Fruit fly (Drosophila melanogaster) whole organism, larva: Measurements from ENCODE around the gene ND-SGDH.

Experiments
- noc ChIP-seq: fragments of 200-800 bp; sonication (Bioruptor generic); optimal IDR thresholded peaks from 3 replicates; lab custom pipeline; 2019; ENCODE audit warnings: missing biosample characterization, mild to moderate bottlenecking, missing genetic modification characterization, moderate library complexity

ND-SGDH gene

DNA sequence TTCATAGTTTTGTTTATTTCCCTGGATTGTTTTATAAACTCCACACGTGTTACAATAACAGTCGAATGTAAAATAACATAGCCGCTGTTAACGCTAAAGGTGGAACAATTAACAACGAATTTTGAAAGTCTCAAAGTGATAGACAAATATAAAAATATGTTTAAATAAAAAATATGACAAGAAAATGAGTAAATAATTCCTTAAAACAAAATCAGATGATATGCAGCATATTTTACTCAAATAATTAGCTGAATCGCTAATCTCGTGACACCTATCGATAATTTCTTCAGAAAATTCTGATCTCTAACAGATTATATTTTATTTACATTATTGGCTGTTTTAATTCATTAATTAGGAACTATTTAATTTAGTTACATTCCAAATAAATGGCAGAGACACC is 1.8 kb downstream of the ND-SGDH start, which contains the start of the genes CG5645 and Atg12:
Gene CG5645, minus strand, starts transcription at position 77 of the 400 bp plus-strand sequence.
Gene Atg12, plus strand, starts transcription at position 338 of the 400 bp plus-strand sequence.
- TF ChIP-seq noc (tag; lab: Kevin White, UChicago) = peak; percentile 56

- peak; percentile 62 for TF ChIP-seq noc (tag; lab: Kevin White, UChicago)
Observed at dm6 chr3L:12131918-12132317, 6.5 kb downstream of the ND-SGDH start, which contains the start of gene DEF8. Gene DEF8, plus strand, starts transcription at chr3L:12132146.

DNA sequence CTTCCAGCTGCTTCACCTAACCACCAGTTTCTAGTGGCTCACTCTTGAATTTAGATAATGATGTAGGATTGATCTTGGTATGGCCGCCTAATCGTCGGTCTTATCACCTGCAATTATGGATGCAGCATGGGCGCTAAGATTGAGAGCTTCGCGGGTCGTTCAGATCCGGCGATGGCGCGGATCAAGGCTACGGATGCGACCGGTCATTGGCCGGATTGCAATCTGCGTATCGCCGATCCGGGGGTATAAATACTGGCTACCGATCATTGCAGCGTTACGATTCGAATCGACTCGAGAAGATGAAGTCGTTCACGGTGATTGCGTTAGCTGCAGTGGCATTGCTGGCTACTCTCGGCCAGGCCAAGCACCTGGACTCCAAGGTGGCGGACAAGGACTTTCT is 9.3 kb downstream of the ND-SGDH start, which contains the start of gene Lsp2:
Gene Lsp2, plus strand, starts transcription at position 283 of the 400 bp plus-strand sequence.
- TF ChIP-seq noc (tag; lab: Kevin White, UChicago) = no peak

DNA sequence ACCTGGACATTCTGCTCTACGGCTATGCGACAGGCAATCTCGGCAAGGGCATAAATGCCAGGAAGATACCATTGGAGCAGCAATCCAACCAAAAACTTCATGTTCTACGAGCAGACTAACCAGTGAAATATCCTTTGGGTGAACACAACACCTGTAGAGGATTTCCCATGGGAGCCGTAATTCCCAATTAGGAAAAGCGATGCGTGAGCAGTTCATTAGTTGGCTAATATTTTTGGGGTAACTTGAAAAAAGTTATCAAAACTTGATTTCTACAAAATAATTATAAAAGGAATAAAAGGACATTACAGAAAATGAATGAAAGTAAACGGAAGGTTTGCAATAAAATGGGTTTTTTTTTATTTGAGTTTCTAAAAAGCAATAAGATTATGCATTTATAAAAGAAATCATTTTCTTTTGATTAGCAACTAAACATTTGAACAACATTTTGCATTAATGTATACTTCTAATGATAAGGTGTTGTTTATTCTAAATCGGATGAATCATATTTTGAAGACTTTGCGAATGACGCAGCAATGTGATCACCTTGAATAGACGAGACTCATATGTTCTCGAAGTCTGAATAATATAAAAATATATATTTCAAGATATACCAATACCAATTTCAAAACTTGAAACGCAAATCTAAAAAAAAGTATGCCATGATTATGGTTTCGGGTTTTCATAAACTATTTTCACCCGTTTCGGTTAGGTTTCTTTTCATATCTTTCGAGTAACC is 10.9 kb downstream of the ND-SGDH start, which contains the start of the genes Ir68b and CG34241:
Gene Ir68b, minus strand, starts transcription at position 101 of the 736 bp plus-strand sequence.
Gene CG34241, plus strand, starts transcription at position 686 of the 736 bp plus-strand sequence.
- TF ChIP-seq noc (tag; lab: Kevin White, UChicago) = no peak

- peak; percentile 66 for TF ChIP-seq noc (tag; lab: Kevin White, UChicago)
Observed at dm6 chr3L:12124975-12125374, 13.4 kb downstream of the ND-SGDH start, which contains the start of gene yps. Gene yps, minus strand, starts transcription at chr3L:12125150.

- no peak for TF ChIP-seq noc (tag; lab: Kevin White, UChicago)
Observed at dm6 chr3L:12124138-12124583, 14.2 kb downstream of the ND-SGDH start.

dm6 chr3L:12122891-12123290 is 15.5 kb downstream of the ND-SGDH start:
- no peak for TF ChIP-seq noc (tag; lab: Kevin White, UChicago)

DNA sequence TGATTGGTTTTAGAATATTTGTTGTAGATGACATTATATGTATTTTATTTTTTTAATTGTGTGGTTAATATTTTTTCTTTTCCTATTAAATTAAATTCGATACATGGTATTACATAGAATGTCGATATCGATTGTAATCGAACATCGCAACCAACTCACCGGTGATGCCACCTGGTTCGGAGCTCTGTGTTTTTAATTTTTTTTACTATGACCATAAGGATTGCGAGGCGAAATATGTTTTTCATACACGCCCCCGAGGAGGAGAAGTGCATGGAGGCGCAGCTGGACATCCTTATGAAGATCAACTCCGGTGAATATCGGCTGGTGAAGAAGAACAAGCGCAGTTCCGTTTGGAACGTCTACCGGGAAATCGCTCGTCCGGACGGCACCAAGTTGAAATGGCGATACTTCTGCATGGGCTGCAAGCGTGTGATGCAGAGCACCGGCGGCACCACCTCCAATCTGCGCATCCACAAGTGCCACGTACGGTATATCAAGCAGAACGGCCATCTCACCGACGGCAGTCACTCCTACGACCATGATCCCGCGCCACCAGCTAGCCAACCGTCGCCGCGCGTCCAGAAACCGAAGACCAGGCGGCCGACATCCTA is 18.4 kb downstream of the ND-SGDH start, which contains the start of gene CG11560:
Gene CG11560, plus strand, starts transcription at position 145 of the 611 bp plus-strand sequence.
- TF ChIP-seq noc (tag; lab: Kevin White, UChicago) = no peak

- TF ChIP-seq noc (tag; lab: Kevin White, UChicago) = no peak
Observed at dm6 chr3L:12118631-12119030, 19.8 kb downstream of the ND-SGDH start.

- no peak for TF ChIP-seq noc (tag; lab: Kevin White, UChicago)
Observed at dm6 chr3L:12118156-12118555, 20.2 kb downstream of the ND-SGDH start, which contains the start of gene ssp. Gene ssp, plus strand, starts transcription at chr3L:12118257.

DNA sequence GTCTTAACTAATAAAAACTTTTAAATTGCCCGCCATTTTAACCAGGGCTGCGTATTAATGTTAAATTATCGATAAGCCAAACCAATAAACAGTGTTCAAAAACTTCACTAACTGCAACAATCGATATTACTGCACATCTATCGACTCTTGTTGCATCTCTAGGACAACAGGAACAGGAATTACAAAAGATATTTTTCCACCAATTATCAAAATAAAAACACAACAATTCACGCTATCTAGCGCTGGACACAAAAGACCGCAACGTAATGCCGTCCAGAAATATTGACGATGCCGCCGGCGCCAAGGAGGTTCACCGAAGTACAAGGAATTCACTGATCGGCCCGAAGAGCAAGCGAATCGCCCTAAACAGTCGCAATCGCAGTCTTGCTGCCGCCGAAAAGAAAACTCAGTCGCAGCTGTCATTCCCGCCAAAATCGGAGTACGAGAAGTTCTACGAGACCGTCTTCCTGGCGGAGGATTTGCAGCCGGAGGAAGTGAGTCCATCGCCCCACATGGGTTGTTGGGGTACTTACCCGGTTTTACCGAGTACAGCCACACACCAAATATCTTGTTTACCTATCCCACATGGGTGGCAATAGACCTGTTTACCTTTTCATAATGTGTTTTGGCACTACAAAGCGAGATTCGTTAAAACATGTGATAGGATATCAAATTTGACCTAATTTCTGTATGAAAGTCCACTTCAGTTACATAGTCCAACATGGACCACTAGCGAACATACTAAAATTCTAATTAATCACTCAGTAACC is 22.2 kb downstream of the ND-SGDH start, which contains the start of gene vers:
Gene vers, plus strand, starts transcription at position 136 of the 770 bp plus-strand sequence.
- TF ChIP-seq noc (tag; lab: Kevin White, UChicago) = no peak

- TF ChIP-seq noc (tag; lab: Kevin White, UChicago) = no peak
Observed at dm6 chr3L:12115103-12115502, 23.3 kb downstream of the ND-SGDH start.

dm6 chr3L:12114188-12114587 is 24.2 kb downstream of the ND-SGDH start:
- TF ChIP-seq noc (tag; lab: Kevin White, UChicago) = no peak

dm6 chr3L:12113589-12113988 is 24.8 kb downstream of the ND-SGDH start:
- TF ChIP-seq noc (tag; lab: Kevin White, UChicago) = no peak

DNA sequence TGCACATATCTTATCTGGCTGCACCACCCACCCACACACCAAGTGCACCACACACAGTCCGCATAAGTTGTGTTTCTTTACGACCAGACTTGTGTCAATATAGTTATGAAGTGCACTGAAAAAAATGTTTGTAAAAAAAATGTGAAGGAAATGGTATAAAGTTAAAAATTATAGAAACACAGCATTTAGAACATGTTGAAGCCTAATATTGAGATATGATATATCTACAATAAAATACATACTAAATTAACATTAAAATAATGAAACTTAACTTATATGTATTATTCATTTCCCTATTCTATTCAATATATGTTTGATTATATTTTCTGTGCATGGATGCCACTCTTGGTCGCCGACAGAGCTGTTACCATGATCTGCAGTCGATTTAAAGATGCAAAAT is 25.4 kb downstream of the ND-SGDH start:
- no peak for TF ChIP-seq noc (tag; lab: Kevin White, UChicago)
